Worm (Caenorhabditis elegans): ENCODE measurements around the gene K02C4.3.

ce11 chrII:8052850-8053249 is 33.8 kb downstream of the K02C4.3 start, which contains the start of gene T05H10.4:
- TF ChIP-seq elt-1 (tag; optimal IDR thresholded peaks at IDR 0.05) (no peak), nhr-10 (tag; optimal IDR thresholded peaks at IDR 0.05) (no peak), lsy-2 (tag; optimal IDR thresholded peaks at IDR 0.05) (no peak), ama-1 (optimal IDR thresholded peaks at IDR 0.05) (no peak), snpc-4 (tag; optimal IDR thresholded peaks at IDR 0.05) (no peak), mdl-1 (tag; optimal IDR thresholded peaks at IDR 0.05) (no peak), elt-3 (tag; optimal IDR thresholded peaks at IDR 0.05) (no peak), nhr-77 (tag; optimal IDR thresholded peaks at IDR 0.05) (no peak), nhr-11 (tag; optimal IDR thresholded peaks at IDR 0.05) (no peak), sma-3 (GFP tag; optimal IDR thresholded peaks at IDR 0.05) (no peak), egl-27 (tag; optimal IDR thresholded peaks at IDR 0.05) (no peak), unc-55 (GFP tag; optimal IDR thresholded peaks at IDR 0.05) (no peak), mbf-1 (tag; optimal IDR thresholded peaks at IDR 0.05) (no peak), lin-13 (GFP tag; optimal IDR thresholded peaks at IDR 0.05) (no peak)
